Fruit fly (Drosophila melanogaster): ENCODE measurements around the gene GNBP3.
A peak's percentile ranks its signal among the peaks of the same experiment; 100 is the strongest.

DNA sequence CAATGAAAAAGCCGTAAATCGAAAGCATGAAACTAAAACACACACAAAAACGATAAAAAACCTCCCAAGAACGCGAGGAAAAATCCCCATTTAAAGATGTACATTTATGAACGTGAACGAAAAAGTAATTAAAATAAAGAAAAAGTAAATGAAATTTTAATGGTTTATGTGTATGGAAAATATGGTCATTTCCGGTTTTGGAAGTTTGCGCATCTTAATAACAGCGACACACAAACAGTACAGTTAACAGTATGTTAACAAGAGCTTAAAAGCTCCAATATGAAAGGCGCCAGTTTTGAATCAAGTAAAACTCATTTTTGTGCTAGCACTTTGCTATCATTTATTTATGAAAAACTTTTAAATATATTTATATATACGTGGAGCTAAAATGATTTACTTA lies 22.9 kb upstream of the GNBP3 start:
- TF ChIP-seq EcR (GFP tag; optimal IDR thresholded peaks at IDR 0.05): no peak
- no peak for TF ChIP-seq CG14655 (GFP tag; optimal IDR thresholded peaks at IDR 0.05)
- TF ChIP-seq CG12605 (GFP tag; IDR thresholded peaks at IDR 0.05): no peak
- TF ChIP-seq CG17806 (tag; optimal IDR thresholded peaks at IDR 0.05): no peak
- TF ChIP-seq Snoo (tag; optimal IDR thresholded peaks at IDR 0.05): no peak
- TF ChIP-seq CG34367 (tag; optimal IDR thresholded peaks at IDR 0.05): no peak
- TF ChIP-seq Ets98B (GFP tag; IDR thresholded peaks at IDR 0.05): no peak
- TF ChIP-seq Pif1A (GFP tag; optimal IDR thresholded peaks at IDR 0.05): peak; percentile 19
- no peak for TF ChIP-seq rn (GFP tag; IDR thresholded peaks at IDR 0.05)
- no peak for TF ChIP-seq D1 (tag; optimal IDR thresholded peaks at IDR 0.05)
- TF ChIP-seq CG8301 (tag; optimal IDR thresholded peaks at IDR 0.05): no peak
- no peak for TF ChIP-seq CG32121 (GFP tag; IDR thresholded peaks at IDR 0.05)

Measured in whole organism, pupa.